Fruit fly (Drosophila melanogaster) whole organism, embryonic: ENCODE data around the gene CG43675.

Experiments used
- B-H2 ChIP-seq: fragments of 200-800 bp; sonication (Bioruptor generic); optimal IDR thresholded peaks from 2 replicates; lab custom pipeline; 2018; ENCODE audit warnings: missing biosample characterization, mild to moderate bottlenecking, missing genetic modification characterization
- BtbVII ChIP-seq: fragments of 200-800 bp; sonication (Bioruptor generic); optimal IDR thresholded peaks from 3 replicates; lab custom pipeline; 2017; ENCODE audit warnings: missing biosample characterization, mild to moderate bottlenecking, missing genetic modification characterization
- CG10274 ChIP-seq: fragments of 200-800 bp; sonication (Bioruptor generic); optimal IDR thresholded peaks from 3 replicates; lab custom pipeline; 2017; ENCODE audit warnings: missing biosample characterization, mild to moderate bottlenecking, missing genetic modification characterization
- CG12104 ChIP-seq: fragments of 200-800 bp; sonication (Bioruptor generic); optimal IDR thresholded peaks from 3 replicates; lab custom pipeline; 2016; ENCODE audit warnings: missing biosample characterization, missing genetic modification characterization
- CG12391 ChIP-seq: fragments of 200-800 bp; sonication (Bioruptor generic); optimal IDR thresholded peaks from 3 replicates; lab custom pipeline; 2018; ENCODE audit warnings: missing biosample characterization, mild to moderate bottlenecking, missing genetic modification characterization, moderate library complexity
- CG13624 ChIP-seq: fragments of 200-800 bp; sonication (Bioruptor generic); optimal IDR thresholded peaks from 2 replicates; lab custom pipeline; 2016; ENCODE audit warnings: missing biosample characterization, missing genetic modification characterization
- CG13775 ChIP-seq: fragments of 200-800 bp; sonication (Bioruptor generic); optimal IDR thresholded peaks from 3 replicates; lab custom pipeline; 2017; ENCODE audit warnings: missing biosample characterization, mild to moderate bottlenecking, missing genetic modification characterization
- CG14441 ChIP-seq: fragments of 200-800 bp; sonication (Bioruptor generic); IDR thresholded peaks from 2 replicates; pipeline ENCODE4 v1.3.6; 2022; ENCODE audit warnings: missing biosample characterization, missing genetic modification characterization
- CG15269 ChIP-seq: fragments of 200-800 bp; sonication (Bioruptor generic); optimal IDR thresholded peaks from 2 replicates; lab custom pipeline; 2018; ENCODE audit warnings: missing biosample characterization, mild to moderate bottlenecking, missing genetic modification characterization, moderate library complexity
- CG15479 ChIP-seq: fragments of 200-800 bp; sonication (Bioruptor generic); optimal IDR thresholded peaks from 3 replicates; lab custom pipeline; 2019; ENCODE audit warnings: missing biosample characterization, mild to moderate bottlenecking, missing genetic modification characterization, moderate library complexity
- CG15696 ChIP-seq: fragments of 200-800 bp; sonication (Bioruptor generic); optimal IDR thresholded peaks from 2 replicates; lab custom pipeline; 2019; ENCODE audit warnings: missing biosample characterization, mild to moderate bottlenecking, missing genetic modification characterization, moderate library complexity
- CG1647 ChIP-seq: fragments of 200-800 bp; sonication (Bioruptor generic); optimal IDR thresholded peaks from 3 replicates; lab custom pipeline; 2016; ENCODE audit warnings: missing biosample characterization, missing genetic modification characterization
- CG18599 ChIP-seq: fragments of 200-800 bp; sonication (Bioruptor generic); optimal IDR thresholded peaks from 3 replicates; lab custom pipeline; 2017; ENCODE audit warnings: missing biosample characterization, missing genetic modification characterization, mild to moderate bottlenecking, moderate library complexity, missing genetic modification reagents
- CG2116 ChIP-seq: fragments of 200-800 bp; sonication (Bioruptor generic); optimal IDR thresholded peaks from 3 replicates; lab custom pipeline; 2018; ENCODE audit warnings: missing biosample characterization, mild to moderate bottlenecking, missing genetic modification characterization
- CG30403 ChIP-seq: fragments of 200-800 bp; sonication (Bioruptor generic); optimal IDR thresholded peaks from 3 replicates; lab custom pipeline; 2016; ENCODE audit warnings: missing biosample characterization, missing genetic modification characterization
- CG3281 ChIP-seq: fragments of 200-800 bp; sonication (Bioruptor generic); optimal IDR thresholded peaks from 3 replicates; lab custom pipeline; 2017; ENCODE audit warnings: missing biosample characterization, mild to moderate bottlenecking, missing genetic modification characterization
- CG6791 ChIP-seq: fragments of 200-800 bp; sonication (Bioruptor generic); IDR thresholded peaks from 3 replicates; pipeline ENCODE4 v1.3.6; 2022; ENCODE audit warnings: missing biosample characterization, missing genetic modification characterization; ENCODE audit not compliant: partially characterized antibody
- CG6813 ChIP-seq: fragments of 200-800 bp; sonication (Bioruptor generic); optimal IDR thresholded peaks from 2 replicates; lab custom pipeline; 2017; ENCODE audit warnings: missing biosample characterization, missing genetic modification characterization, mild to moderate bottlenecking, moderate library complexity, missing genetic modification reagents
- CG8281 ChIP-seq: fragments of 200-800 bp; sonication (Bioruptor generic); optimal IDR thresholded peaks from 2 replicates; lab custom pipeline; 2018; ENCODE audit warnings: missing biosample characterization, mild to moderate bottlenecking, missing genetic modification characterization, moderate library complexity
- CHES-1-like ChIP-seq: fragments of 200-800 bp; sonication (Bioruptor generic); optimal IDR thresholded peaks from 2 replicates; lab custom pipeline; 2016; ENCODE audit warnings: missing biosample characterization, missing genetic modification characterization
- CoRest ChIP-seq: fragments of 200-800 bp; sonication (Bioruptor generic); optimal IDR thresholded peaks from 3 replicates; lab custom pipeline; 2018; ENCODE audit warnings: missing biosample characterization, mild to moderate bottlenecking, missing genetic modification characterization, moderate library complexity
- D ChIP-seq, 2 experiments: fragments of 200-800 bp in 1 of 2; fragments of >200 bp in 1 of 2; sonication (Bioruptor generic) in 1 of 2; optimal IDR thresholded peaks; 2 replicates in 1 of 2; 3 replicates in 1 of 2; lab custom pipeline; 2017; ENCODE audit warnings: mild to moderate bottlenecking in 1 of 2, missing biosample characterization in 1 of 2, missing genetic modification characterization in 1 of 2, missing genetic modification reagents in 1 of 2
- ERR ChIP-seq: fragments of 200-800 bp; sonication (Bioruptor generic); optimal IDR thresholded peaks from 2 replicates; lab custom pipeline; 2016; ENCODE audit warnings: missing biosample characterization, missing genetic modification characterization
- Fer1 ChIP-seq: fragments of 200-800 bp; sonication (Bioruptor generic); optimal IDR thresholded peaks from 2 replicates; lab custom pipeline; 2017; ENCODE audit warnings: missing biosample characterization, mild to moderate bottlenecking, missing genetic modification characterization
- Gug ChIP-seq: fragments of 200-800 bp; sonication (Bioruptor generic); IDR thresholded peaks from 4 replicates; pipeline ENCODE4 v1.3.6; 2022; ENCODE audit warnings: missing biosample characterization, missing genetic modification characterization
- HLH54F ChIP-seq: fragments of 200-800 bp; sonication (Bioruptor generic); optimal IDR thresholded peaks from 3 replicates; lab custom pipeline; 2016; ENCODE audit warnings: missing biosample characterization, missing genetic modification characterization
- Hsf ChIP-seq: fragments of 200-800 bp; sonication (Bioruptor generic); optimal IDR thresholded peaks from 3 replicates; lab custom pipeline; 2016; ENCODE audit warnings: missing biosample characterization, missing genetic modification characterization
- Med ChIP-seq: fragments of 200-800 bp; sonication (Bioruptor generic); peaks from one replicate; lab custom pipeline; 2016; ENCODE audit warnings: missing biosample characterization, missing genetic modification characterization, mild to moderate bottlenecking, inconsistent platforms, moderate library complexity
- Meics ChIP-seq: fragments of 200-800 bp; sonication (Bioruptor generic); optimal IDR thresholded peaks from 2 replicates; lab custom pipeline; 2017; ENCODE audit warnings: missing biosample characterization, mild to moderate bottlenecking, missing genetic modification characterization
- Sox102F ChIP-seq: fragments of 200-800 bp; sonication (Bioruptor generic); optimal IDR thresholded peaks from 2 replicates; lab custom pipeline; 2018; ENCODE audit warnings: missing biosample characterization, mild to moderate bottlenecking, missing genetic modification characterization, moderate library complexity
- ab ChIP-seq: fragments of 200-800 bp; sonication (Bioruptor generic); optimal IDR thresholded peaks from 2 replicates; lab custom pipeline; 2016; ENCODE audit warnings: missing biosample characterization, missing genetic modification characterization
- az2 ChIP-seq: fragments of 200-800 bp; sonication (Bioruptor generic); optimal IDR thresholded peaks from 3 replicates; lab custom pipeline; 2016; ENCODE audit warnings: missing biosample characterization, missing genetic modification characterization
- bab2 ChIP-seq: fragments of 200-800 bp; sonication (Bioruptor generic); optimal IDR thresholded peaks from 2 replicates; lab custom pipeline; 2016; ENCODE audit warnings: missing biosample characterization, missing genetic modification characterization
- chif ChIP-seq, 2 experiments: fragments of 200-800 bp; sonication (Bioruptor generic); optimal IDR thresholded peaks; 3 replicates each; lab custom pipeline; 2016; ENCODE audit warnings: missing biosample characterization in 2 of 2, missing genetic modification characterization in 2 of 2
- chn ChIP-seq: fragments of 200-800 bp; sonication (Bioruptor generic); optimal IDR thresholded peaks from 2 replicates; lab custom pipeline; 2016; ENCODE audit warnings: missing biosample characterization, missing genetic modification characterization
- danr ChIP-seq: fragments of 200-800 bp; sonication (Bioruptor generic); IDR thresholded peaks from 2 replicates; pipeline ENCODE4 v1.3.6; 2022; ENCODE audit warnings: missing biosample characterization, missing genetic modification characterization
- eyg ChIP-seq: fragments of 200-800 bp; sonication (Bioruptor generic); optimal IDR thresholded peaks from 3 replicates; lab custom pipeline; 2016; ENCODE audit warnings: missing biosample characterization, missing genetic modification characterization
- fd102C ChIP-seq: fragments of 200-800 bp; sonication (Bioruptor generic); optimal IDR thresholded peaks from 2 replicates; lab custom pipeline; 2018; ENCODE audit warnings: missing biosample characterization, mild to moderate bottlenecking, missing genetic modification characterization, moderate library complexity
- gsb-n ChIP-seq: fragments of 200-800 bp; sonication (Bioruptor generic); optimal IDR thresholded peaks from 3 replicates; lab custom pipeline; 2018; ENCODE audit warnings: missing biosample characterization, mild to moderate bottlenecking, missing genetic modification characterization
- jing ChIP-seq: fragments of 200-800 bp; sonication (Bioruptor generic); optimal IDR thresholded peaks from 2 replicates; lab custom pipeline; 2018; ENCODE audit warnings: missing biosample characterization, mild to moderate bottlenecking, missing genetic modification characterization
- kni ChIP-seq: fragments of 200-800 bp; sonication (Bioruptor generic); optimal IDR thresholded peaks from 3 replicates; lab custom pipeline; 2017; ENCODE audit warnings: mild to moderate bottlenecking, missing biosample characterization, missing genetic modification reagents, missing genetic modification characterization
- lilli ChIP-seq: fragments of 200-800 bp; sonication (Bioruptor generic); optimal IDR thresholded peaks from 3 replicates; lab custom pipeline; 2016; ENCODE audit warnings: missing biosample characterization, missing genetic modification characterization
- nmo ChIP-seq: fragments of 200-800 bp; sonication (Bioruptor generic); optimal IDR thresholded peaks from 2 replicates; lab custom pipeline; 2018; ENCODE audit warnings: missing biosample characterization, mild to moderate bottlenecking, missing genetic modification characterization, moderate library complexity
- odd ChIP-seq: fragments of 200-800 bp; sonication (Bioruptor generic); optimal IDR thresholded peaks from 2 replicates; lab custom pipeline; 2017; ENCODE audit warnings: missing biosample characterization, mild to moderate bottlenecking, missing genetic modification characterization
- repo ChIP-seq: fragments of 200-800 bp; sonication (Bioruptor generic); optimal IDR thresholded peaks from 2 replicates; lab custom pipeline; 2016; ENCODE audit warnings: missing biosample characterization, missing genetic modification characterization
- stc ChIP-seq: fragments of 200-800 bp; sonication (Bioruptor generic); IDR thresholded peaks from 2 replicates; pipeline ENCODE4 v1.3.6; 2022; ENCODE audit warnings: missing biosample characterization, missing genetic modification characterization
- vnd ChIP-seq: fragments of 200-800 bp; sonication (Bioruptor generic); IDR thresholded peaks from 3 replicates; pipeline ENCODE4 v1.3.6; 2022; ENCODE audit warnings: missing biosample characterization, missing genetic modification characterization; ENCODE audit not compliant: partially characterized antibody

The CG43675 gene

DNA sequence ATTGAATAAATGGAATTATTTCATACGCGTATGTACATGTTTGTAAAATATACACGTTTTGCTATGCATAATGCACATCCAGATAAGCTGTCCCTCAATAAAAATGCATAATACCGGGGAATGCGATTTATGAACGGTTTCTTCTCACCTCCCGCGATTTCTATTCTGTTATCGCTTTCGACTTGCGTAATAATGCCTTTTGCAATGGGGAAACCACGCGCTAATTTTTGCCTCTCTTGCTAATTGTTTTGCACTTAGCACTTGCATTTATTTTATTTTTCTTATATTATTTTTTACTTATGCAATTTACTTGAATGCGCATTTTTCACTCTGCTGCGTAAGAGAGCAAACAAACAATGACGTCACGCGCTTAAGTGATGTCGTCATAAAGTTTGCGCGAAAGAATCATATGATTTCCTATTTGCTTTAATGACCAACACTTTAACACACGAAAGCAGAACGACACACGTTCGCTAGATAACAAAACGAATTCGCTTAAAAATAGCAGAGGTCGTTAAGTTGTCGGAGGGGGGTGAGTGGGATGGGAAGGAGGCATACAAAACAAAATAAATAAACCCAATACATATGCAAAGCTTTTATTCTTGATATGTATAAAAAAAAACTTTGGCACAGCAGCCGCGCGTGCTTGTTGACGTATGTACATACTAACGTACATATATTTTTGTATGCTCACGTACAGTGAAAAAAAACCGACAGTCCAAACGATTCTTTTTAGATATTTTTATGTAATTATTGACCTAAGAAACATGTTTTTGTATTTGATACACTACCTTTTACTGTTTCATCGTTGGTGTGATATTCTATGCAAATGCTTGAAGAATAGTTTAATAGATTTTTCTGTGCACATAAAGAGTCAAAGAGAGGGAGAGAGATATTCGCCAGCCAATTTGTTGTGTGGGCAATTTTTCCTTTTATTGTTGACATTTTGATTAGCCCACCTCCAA is 3.6 kb upstream of the CG43675 start (continued):
- peak; percentile 45 for TF ChIP-seq nmo (GFP tag; lab: Kevin White, UChicago)
- peak; percentile 73 for TF ChIP-seq CG15269
- TF ChIP-seq D (optimal IDR thresholded peaks at IDR 0.05; lab: Kevin White, UChicago): no peak
- peak; percentile 31 for TF ChIP-seq D (GFP tag; optimal IDR thresholded peaks at IDR 0.05; lab: Kevin White, UChicago)
- TF ChIP-seq CG13775 (GFP tag; lab: Kevin White, UChicago): peak; percentile 53
- peak; percentile 34 to 40 for TF ChIP-seq chif (GFP tag; optimal IDR thresholded peaks at IDR 0.05; lab: Kevin White, UChicago)
- TF ChIP-seq vnd (GFP tag; lab: Robert Waterston, UW): no peak
- TF ChIP-seq CG15479 (GFP tag; lab: Kevin White, UChicago): peak; percentile 14
- TF ChIP-seq CoRest (tag; lab: Kevin White, UChicago): peak; percentile 71
- TF ChIP-seq ab (GFP tag; lab: Kevin White, UChicago): peak; percentile 14
- peak; percentile 65 for TF ChIP-seq Hsf (GFP tag; lab: Kevin White, UChicago)
- TF ChIP-seq repo (GFP tag; lab: Kevin White, UChicago): peak; percentile 28
- no peak for TF ChIP-seq gsb-n (tag; lab: Kevin White, UChicago)
- TF ChIP-seq CG10274 (GFP tag; lab: Kevin White, UChicago): peak; percentile 47
- peak; percentile 72 for TF ChIP-seq CG6813
- peak; percentile 87 for TF ChIP-seq CG18599 (GFP tag; lab: Kevin White, UChicago)
- TF ChIP-seq ERR: peak; percentile 29
- TF ChIP-seq BtbVII (GFP tag; lab: Kevin White, UChicago): peak; percentile 82
- TF ChIP-seq CG12391 (tag; lab: Kevin White, UChicago): peak; percentile 59
- TF ChIP-seq lilli: peak; percentile 77
- TF ChIP-seq danr (GFP tag; lab: Robert Waterston, UW): no peak
- peak; percentile 39 for TF ChIP-seq CG12104 (GFP tag; lab: Kevin White, UChicago)
- peak; percentile 60 for TF ChIP-seq bab2 (GFP tag; lab: Kevin White, UChicago)
- TF ChIP-seq chn (GFP tag; lab: Kevin White, UChicago): peak; percentile 38
- TF ChIP-seq Sox102F (GFP tag; lab: Kevin White, UChicago): peak; percentile 66
- TF ChIP-seq CHES-1-like (GFP tag; lab: Kevin White, UChicago): peak; percentile 59
- no peak for TF ChIP-seq fd102C
- TF ChIP-seq eyg (GFP tag; lab: Kevin White, UChicago): peak; percentile 72
- peak; percentile 63 for TF ChIP-seq HLH54F (GFP tag; lab: Kevin White, UChicago)
- TF ChIP-seq stc (GFP tag; lab: Robert Waterston, UW): no peak
- no peak for TF ChIP-seq CG8281
- no peak for TF ChIP-seq CG14441 (GFP tag; lab: Robert Waterston, UW)
- TF ChIP-seq jing (GFP tag; lab: Kevin White, UChicago): peak; percentile 23
- TF ChIP-seq CG13624 (GFP tag; lab: Kevin White, UChicago): peak; percentile 79
- peak; percentile 25 for TF ChIP-seq CG2116 (GFP tag; lab: Kevin White, UChicago)
- TF ChIP-seq CG1647 (GFP tag; lab: Kevin White, UChicago): peak; percentile 23
- no peak for TF ChIP-seq kni (GFP tag; lab: Kevin White, UChicago)
- peak; percentile 76 for TF ChIP-seq Fer1 (GFP tag; lab: Kevin White, UChicago)
- peak; percentile 93 for TF ChIP-seq Med (GFP tag; lab: Kevin White, UChicago)
- no peak for TF ChIP-seq CG6791 (GFP tag; lab: Robert Waterston, UW)
- TF ChIP-seq odd: peak; percentile 13
- peak; percentile 83 for TF ChIP-seq Meics
- TF ChIP-seq B-H2 (GFP tag; lab: Kevin White, UChicago): peak; percentile 84
- TF ChIP-seq az2 (GFP tag; lab: Kevin White, UChicago): peak; percentile 59
- TF ChIP-seq CG15696 (tag; lab: Kevin White, UChicago): peak; percentile 7
- TF ChIP-seq CG30403 (GFP tag; lab: Kevin White, UChicago): peak; percentile 54
- peak; percentile 81 for TF ChIP-seq CG3281 (GFP tag; lab: Kevin White, UChicago)
- TF ChIP-seq Gug: peak; percentile 41; the same call in 2 of the 4 replicates
